Fruit fly (Drosophila melanogaster) whole organism, larva: ENCODE data around the gene CG9801.

Experiments
- noc ChIP-seq: fragments of 200-800 bp; sonication (Bioruptor generic); optimal IDR thresholded peaks from 3 replicates; lab custom pipeline; 2019; ENCODE audit warnings: missing biosample characterization, mild to moderate bottlenecking, missing genetic modification characterization, moderate library complexity

The CG9801 gene

DNA sequence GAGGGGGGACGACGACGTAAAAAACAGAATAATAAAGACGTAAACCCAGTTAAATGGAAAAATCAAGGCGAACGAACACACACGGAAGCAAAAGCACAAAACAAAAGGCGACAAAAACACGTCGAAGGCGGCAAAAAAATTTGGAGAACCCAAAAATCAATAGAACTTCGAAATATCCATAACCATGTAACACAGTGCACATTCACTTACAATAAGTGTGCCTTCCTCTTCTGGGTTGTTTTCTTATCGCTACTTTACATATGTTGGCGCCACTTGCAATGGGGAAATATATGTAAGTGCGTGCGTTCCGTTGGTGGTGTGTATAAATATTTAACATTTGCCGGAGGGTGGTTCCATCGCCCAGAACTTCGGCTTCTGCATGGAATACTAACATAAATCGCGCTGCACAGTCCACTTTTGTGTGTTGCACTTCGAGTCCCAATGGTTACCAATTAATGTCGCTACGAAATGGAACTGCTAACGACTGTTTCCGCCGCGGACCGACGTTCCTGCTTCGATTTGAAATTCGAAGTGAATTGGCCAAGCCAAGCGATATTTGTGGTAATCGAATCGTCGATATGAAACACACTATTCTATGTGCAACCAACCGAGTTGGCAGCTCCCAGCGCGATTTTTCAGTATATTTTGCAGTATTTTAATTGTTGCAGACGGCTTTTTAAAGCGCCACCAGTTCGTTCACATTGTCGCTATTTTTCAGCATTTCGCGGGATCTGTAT, at the start of gene CG9801, which contains the start of gene Nasp:
Gene CG9801 (minus strand): TSS at position 542 of the 737 bp plus-strand sequence.
Gene Nasp (plus strand): TSS at position 665 of the 737 bp plus-strand sequence.
- TF ChIP-seq noc (tag; lab: Kevin White, UChicago): no peak

DNA sequence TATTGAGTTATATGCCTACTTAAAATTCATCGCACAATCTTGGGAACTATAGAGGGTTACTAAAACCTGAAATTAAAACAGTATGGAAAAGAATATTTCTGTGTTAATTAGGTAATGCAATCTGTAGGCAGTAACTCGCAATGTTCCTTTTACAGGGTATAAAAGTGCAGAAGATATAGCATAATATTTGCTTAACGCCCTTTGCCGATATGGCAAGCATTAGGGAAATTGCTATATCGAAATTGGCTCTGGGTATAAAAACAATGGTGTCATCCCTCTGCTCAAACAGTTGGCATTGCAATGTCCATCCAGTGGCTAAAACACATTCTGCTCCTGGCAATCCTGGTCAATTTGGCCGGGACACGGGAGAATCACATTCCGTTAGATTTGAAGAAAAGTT, 46.9 kb upstream of the CG9801 start, which contains the start of gene Ir85a:
Gene Ir85a (plus strand): TSS at position 301 of the 400 bp plus-strand sequence.
- no peak for TF ChIP-seq noc (tag; lab: Kevin White, UChicago)

DNA sequence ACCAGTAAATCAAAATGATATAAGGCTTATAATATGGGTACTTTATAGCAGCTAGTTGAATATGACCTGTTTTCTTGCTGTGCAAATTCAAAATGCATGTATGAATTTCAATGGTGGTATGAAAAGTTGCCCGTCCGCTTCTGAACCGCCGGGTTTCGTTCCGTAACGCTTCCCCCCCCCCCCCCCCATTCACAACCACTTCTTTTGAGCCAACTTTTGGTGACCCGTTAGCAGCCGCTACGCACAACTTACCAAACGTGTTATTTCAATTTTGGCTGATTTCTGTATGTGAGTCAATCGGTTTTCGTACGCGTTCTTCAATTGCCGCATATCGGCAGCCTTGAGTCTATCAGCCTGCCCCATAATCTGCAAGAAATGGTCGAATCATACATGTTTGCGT, 46.3 kb upstream of the CG9801 start:
- TF ChIP-seq noc (tag; lab: Kevin White, UChicago): no peak

DNA sequence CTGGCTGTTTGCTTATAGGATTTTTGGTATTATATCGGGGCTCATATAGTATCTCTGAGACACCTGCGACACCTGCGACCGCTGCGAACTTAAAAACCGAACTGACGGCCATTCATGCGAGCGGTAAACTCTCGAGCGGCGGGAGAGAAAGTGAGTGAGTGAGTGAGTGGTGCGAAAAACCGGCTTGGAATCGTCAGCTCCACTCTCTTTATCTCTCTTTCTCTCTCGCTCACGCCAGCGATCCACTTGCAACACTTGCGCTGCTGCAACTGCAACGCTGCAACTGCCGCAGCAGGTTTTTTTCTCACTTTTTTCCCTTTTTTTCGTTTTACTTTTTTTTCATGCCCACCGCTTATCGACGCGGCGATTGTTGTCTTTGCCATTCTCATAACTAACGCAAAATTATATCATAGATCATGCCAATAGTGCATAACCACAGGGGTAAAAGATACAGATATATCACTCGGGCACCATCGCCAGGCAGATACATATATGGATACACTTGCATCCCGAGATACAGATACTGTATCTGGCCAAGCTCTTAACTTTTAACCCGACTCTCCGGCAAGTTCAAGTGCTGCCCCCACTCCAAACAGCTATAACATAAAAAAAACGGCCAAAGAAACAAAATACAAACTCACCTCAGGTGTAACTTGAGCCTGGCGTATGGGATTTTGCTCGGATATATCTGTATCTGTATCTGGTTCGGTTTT, 45.1 kb upstream of the CG9801 start:
- no peak for TF ChIP-seq noc (tag; lab: Kevin White, UChicago)

DNA sequence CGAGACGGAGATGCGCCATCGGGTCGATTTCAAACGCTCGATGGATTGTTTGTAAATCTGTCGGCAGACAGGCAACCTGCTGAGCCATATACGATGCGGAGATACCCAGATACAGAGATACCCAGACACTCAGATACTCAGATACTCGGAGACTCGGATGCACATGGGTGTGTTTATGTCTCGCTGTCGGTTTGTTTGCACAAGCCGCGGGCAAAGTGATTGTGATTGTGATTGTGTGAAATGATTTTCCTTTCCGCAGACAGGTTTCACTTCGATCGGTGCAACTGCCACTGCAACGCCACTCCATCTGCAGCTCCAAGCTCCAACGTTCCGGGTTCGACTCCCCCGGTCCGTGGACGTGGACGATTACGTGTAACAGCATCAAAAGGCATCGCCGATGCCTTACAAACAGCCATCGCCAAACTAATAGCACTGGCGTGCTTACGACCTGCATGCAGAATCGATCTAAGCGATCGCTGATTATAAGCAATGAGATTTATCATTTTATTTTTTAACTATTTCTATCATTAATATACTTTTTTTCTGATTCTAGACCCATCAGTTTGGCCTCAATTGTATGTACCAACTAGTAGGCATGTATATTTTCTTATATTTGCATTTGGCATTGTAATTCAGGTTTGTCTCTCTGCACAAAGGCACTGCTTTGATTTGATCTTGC, 41.4 kb upstream of the CG9801 start:
- no peak for TF ChIP-seq noc (tag; lab: Kevin White, UChicago)

DNA sequence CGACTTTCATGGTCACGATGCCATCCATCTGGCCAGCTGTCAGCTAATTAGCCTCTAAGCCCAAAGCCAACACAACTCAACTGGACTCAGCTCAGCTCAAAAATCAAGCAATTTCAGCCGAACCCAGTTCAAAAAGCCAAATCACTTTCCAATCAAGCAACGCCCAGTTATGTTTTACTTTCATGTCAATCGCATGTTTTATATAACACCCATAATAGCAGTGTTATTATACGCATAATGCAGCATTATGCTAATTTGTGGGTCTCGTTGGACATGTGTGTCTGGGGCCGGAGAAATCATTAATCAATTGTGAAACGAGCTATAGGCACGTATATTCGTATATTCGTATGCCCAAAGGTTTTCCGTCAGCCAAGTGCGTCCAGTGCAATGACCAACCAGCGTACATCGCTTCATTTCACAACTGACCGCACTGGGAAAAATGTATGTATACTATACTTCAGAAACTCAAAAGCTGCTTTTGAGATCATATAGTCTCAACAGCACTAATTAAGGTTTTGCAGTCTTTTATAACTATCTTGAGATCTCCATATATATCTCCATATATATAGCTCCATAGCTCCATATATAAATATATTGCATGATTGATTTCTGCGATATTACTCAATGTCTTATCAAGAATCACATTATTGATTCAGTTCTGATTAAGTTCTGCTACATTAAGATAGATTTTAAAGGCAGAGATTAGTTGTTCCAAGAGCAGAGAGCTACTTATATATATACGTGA, 40.2 kb upstream of the CG9801 start:
- TF ChIP-seq noc (tag; lab: Kevin White, UChicago): no peak

DNA sequence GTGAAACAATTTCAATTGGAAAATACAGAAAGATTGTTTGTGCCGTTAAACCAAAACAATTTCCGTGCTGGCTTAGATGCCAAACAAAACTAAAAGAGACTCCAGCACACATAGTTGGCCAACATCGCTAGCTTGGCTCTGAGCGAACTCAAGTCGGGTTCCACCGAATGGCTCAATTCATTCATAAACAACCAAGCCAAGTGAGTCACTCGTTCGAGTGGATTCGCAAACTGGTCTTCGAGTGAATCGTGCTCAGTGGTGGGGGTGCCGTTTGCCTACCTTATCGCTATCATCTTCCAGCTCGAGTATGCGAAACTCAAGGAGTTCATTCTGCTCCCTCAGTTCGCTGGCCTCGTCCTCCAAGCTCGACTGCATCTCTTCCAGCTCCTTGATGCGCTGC, 38.0 kb upstream of the CG9801 start:
- no peak for TF ChIP-seq noc (tag; lab: Kevin White, UChicago)

DNA sequence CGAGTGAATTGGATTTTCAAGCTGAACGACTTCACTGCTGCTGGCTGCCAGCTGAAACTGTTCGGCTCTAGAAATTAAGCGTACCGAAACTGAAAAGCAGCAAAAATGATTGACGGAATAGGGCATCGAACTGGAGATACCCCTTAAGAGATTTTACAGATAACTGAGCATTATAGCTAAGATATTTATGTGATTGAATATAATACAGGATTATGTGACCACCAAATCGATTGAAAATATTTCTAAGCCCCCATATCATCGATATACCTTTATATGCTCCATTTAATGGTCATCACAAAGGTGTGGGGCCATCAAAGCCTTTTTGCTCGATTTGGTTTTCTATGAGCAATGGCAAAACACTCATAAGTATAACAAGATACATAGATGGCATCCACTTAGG, 37.3 kb upstream of the CG9801 start:
- TF ChIP-seq noc (tag; lab: Kevin White, UChicago): no peak

DNA sequence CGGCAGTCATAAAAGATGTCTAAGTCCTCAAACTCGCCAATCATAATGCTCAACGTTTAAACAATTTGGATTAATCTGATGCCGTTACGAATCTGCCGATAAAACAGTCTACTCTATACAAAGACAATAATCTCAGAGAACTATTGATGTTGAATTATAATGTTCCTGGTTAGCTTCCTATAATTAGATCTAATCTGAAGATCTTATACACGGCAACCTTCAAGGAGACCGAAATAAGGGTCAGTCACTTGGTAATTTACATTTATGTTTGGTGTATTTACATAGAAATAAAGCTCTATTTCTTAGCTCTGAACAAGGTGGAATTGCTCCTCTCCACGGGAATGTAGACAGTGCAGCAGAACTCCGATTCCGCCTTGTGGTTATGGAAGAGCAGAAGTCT, 33.2 kb upstream of the CG9801 start, which contains the start of gene CG33189:
Gene CG33189 (minus strand): TSS at position 101 of the 400 bp plus-strand sequence.
- no peak for TF ChIP-seq noc (tag; lab: Kevin White, UChicago)

DNA sequence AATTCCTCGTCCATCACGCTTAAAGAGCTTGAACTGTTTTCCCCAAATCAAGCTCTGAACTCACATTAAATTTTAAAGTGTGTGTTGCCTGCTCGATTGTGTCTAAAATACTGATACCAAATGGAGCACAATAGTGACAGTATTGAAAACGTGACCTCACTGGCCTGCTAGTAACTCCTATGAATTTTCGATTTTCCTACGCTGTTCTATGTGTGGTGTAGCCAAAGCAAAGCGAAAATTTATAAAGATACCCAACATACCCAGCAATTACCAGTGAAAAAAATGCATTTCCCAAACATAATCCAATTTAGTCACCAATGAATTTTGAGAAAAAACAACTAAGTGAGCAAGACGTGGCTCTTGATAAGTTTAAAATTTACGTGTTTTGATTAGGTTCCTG, 32.3 kb upstream of the CG9801 start, which contains the start of gene CG33191:
Gene CG33191 (minus strand): TSS at position 101 of the 400 bp plus-strand sequence.
- TF ChIP-seq noc (tag; lab: Kevin White, UChicago): no peak

DNA sequence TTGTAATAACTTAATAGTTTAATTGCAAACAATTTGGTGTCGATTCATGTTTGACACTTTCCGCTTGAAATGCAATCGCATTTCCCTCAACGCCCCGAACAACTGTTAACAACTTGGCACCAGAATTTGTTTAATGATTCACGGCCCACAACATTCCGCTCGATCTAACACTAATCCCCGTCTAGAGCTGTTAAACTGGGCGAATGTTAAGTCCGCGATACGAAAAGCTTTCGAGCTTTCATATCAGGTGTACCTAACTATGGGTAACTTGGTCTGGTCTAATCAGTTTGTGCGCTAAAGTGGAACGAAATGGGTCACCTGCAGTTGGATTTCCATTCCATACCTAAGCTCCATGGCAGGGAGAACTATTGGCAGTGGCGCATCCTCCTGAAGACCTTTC, 25.7 kb upstream of the CG9801 start, which contains the start of gene CG34301:
Gene CG34301 (plus strand): TSS at position 301 of the 400 bp plus-strand sequence.
- TF ChIP-seq noc (tag; lab: Kevin White, UChicago): no peak

DNA sequence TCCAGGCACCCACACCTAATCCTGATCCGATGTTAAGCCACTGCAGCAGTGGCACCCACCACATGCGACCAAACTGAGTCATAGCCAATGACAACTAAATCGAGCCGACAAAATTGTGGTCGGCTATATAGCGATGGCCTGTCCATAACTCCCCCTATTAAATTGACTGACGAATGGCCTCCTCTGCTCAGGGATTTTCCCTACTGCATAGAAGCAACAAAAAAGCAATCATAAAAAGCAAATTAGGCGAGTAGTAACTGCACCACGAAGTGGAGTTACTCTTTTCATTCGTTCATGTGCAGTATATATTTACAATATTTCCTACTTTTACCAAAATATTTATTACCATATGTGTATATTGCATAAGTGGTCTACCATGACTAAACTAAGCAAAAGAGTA, 25.1 kb upstream of the CG9801 start, which contains the start of gene CG13318:
Gene CG13318 (minus strand): TSS at position 101 of the 400 bp plus-strand sequence.
- TF ChIP-seq noc (tag; lab: Kevin White, UChicago): no peak

DNA sequence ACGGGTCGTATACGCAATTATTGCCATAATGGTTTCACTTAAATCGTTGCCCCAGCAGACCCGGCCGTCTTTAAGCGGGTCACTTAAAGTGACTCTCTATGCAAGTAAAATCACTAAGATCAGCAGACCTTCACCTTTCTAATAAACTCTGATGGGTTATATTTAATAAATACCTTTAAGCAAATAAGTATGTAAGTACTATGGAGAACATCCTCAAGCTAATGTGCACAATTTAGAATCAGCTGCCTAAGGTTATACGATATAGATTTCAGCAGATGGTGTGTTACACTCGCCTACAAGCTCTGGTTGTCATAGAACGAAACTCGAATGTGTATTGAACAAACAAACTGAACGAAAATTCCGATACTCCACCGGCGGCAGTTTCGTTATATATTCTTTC, 21.6 kb upstream of the CG9801 start, which contains the start of gene CG8236:
Gene CG8236 (plus strand): TSS at position 301 of the 400 bp plus-strand sequence.
- TF ChIP-seq noc (tag; lab: Kevin White, UChicago): no peak

DNA sequence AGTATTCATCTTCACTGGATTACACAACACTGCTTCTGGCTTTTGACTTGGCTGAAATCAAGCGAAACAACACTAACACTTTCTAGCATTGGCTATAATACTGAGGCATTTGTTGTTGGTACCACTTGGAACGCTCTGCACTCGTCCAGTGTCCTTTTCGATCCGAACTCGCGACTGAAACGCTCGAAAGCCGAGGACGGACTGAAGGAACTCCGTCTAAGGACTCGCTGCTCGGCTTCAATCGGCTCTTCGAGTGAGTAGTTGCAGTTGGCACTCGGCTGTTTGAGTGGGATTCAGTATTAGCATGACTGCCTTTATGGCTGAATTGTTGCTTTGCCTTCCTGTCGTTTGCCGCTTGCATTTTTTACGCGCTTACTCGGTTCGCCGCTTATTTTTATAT, 20.5 kb upstream of the CG9801 start, which contains the start of the genes CG34135 and CG11768:
Gene CG34135 (minus strand): TSS at position 194 of the 400 bp plus-strand sequence.
Gene CG11768 (minus strand): TSS at position 203 of the 400 bp plus-strand sequence.
- TF ChIP-seq noc (tag; lab: Kevin White, UChicago): no peak

DNA sequence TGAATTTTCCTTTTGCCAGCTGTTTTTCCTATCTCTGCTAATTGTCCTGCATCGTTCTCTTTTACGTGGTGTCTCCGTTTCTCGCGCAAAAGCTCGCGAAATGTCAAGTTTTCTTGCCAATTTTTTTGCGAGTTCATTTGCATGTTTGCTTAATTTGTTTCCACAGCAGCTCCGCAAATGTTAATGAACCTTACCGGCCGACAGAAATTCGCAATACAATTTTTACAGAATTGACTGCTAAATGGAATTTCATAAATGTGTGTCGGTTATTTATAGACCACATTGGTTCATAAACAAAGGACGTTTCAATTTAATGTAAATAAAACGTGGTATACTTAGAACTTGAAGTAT, 1.3 kb upstream of the CG9801 start:
- no peak for TF ChIP-seq noc (tag; lab: Kevin White, UChicago)
